Fruit fly (Drosophila melanogaster) whole organism, embryonic: ENCODE data around the gene CG17010.
A peak's percentile ranks its signal among the peaks of the same experiment; 100 is the strongest.

Experiments used
- Blimp-1 ChIP-seq: fragments of 200-800 bp; sonication (Bioruptor generic); optimal IDR thresholded peaks from 3 replicates; lab custom pipeline; 2018; ENCODE audit warnings: missing biosample characterization, missing genetic modification characterization, mild to moderate bottlenecking, moderate library complexity, missing genetic modification reagents
- CG11398 ChIP-seq: fragments of 200-800 bp; sonication (Bioruptor generic); optimal IDR thresholded peaks from 2 replicates; lab custom pipeline; 2016; ENCODE audit warnings: missing biosample characterization, missing genetic modification characterization
- CG16863 ChIP-seq: fragments of 200-800 bp; sonication (Bioruptor generic); optimal IDR thresholded peaks from 3 replicates; lab custom pipeline; 2016; ENCODE audit warnings: missing biosample characterization, missing genetic modification characterization
- CG17829 ChIP-seq: fragments of 200-800 bp; optimal IDR thresholded peaks from 2 replicates; lab custom pipeline; 2019; ENCODE audit warnings: missing biosample characterization, mild to moderate bottlenecking, missing genetic modification characterization, moderate library complexity
- CG18599 ChIP-seq: fragments of 200-800 bp; sonication (Bioruptor generic); optimal IDR thresholded peaks from 3 replicates; lab custom pipeline; 2017; ENCODE audit warnings: missing biosample characterization, missing genetic modification characterization, mild to moderate bottlenecking, moderate library complexity, missing genetic modification reagents
- CG4360 ChIP-seq: fragments of 200-800 bp; sonication (Bioruptor generic); IDR thresholded peaks from 2 replicates; pipeline ENCODE4 v1.3.6; 2022; ENCODE audit warnings: missing biosample characterization, missing genetic modification characterization
- CkIIα-i1 ChIP-seq: fragments of 200-800 bp; sonication (Bioruptor generic); IDR thresholded peaks from 2 replicates; pipeline ENCODE4 v1.3.6; 2022; ENCODE audit warnings: missing biosample characterization, missing genetic modification characterization
- inv ChIP-seq: fragments of 200-800 bp; sonication (Bioruptor generic); IDR thresholded peaks from 2 replicates; pipeline ENCODE4 v1.3.6; 2022; ENCODE audit warnings: missing biosample characterization, missing genetic modification characterization; ENCODE audit not compliant: partially characterized antibody
- nmo ChIP-seq: fragments of 200-800 bp; sonication (Bioruptor generic); optimal IDR thresholded peaks from 2 replicates; lab custom pipeline; 2018; ENCODE audit warnings: missing biosample characterization, mild to moderate bottlenecking, missing genetic modification characterization, moderate library complexity
- sqz ChIP-seq: fragments of 200-800 bp; sonication (Bioruptor generic); optimal IDR thresholded peaks from 3 replicates; lab custom pipeline; 2018; ENCODE audit warnings: missing biosample characterization, mild to moderate bottlenecking, missing genetic modification characterization

dm6 chr2L:12371740-12372139 lies 15.5 kb downstream of the CG17010 start:
- TF ChIP-seq CG18599 (GFP tag; lab: Kevin White, UChicago) (peak; percentile 73), CkIIα-i1 (GFP tag; lab: Robert Waterston, UW) (no peak), Blimp-1 (GFP tag; lab: Kevin White, UChicago) (peak; percentile 89), inv (GFP tag; lab: Robert Waterston, UW) (no peak), sqz (GFP tag; lab: Kevin White, UChicago) (peak; percentile 47), nmo (GFP tag; lab: Kevin White, UChicago) (no peak), CG16863 (GFP tag; lab: Kevin White, UChicago) (peak; percentile 50), CG17829 (tag; lab: Kevin White, UChicago) (peak; percentile 40), CG4360 (GFP tag; lab: Robert Waterston, UW) (peak; percentile 61; the same call in 1 of the 2 replicates), CG11398 (peak; percentile 71)
